Fruit fly (Drosophila melanogaster): Measurements from ENCODE around the gene Srlp.
A peak's percentile ranks its signal among the peaks of the same experiment; 100 is the strongest.

Srlp gene

dm6 chr3R:12398620-12399247, 35.2 kb upstream of the Srlp start, which contains the start of gene Cyp9f3 (continued):
- TF ChIP-seq CG10274 (GFP tag; optimal IDR thresholded peaks at IDR 0.05), result peak; percentile 63
- TF ChIP-seq CG9215 (GFP tag; IDR thresholded peaks at IDR 0.05), result no peak
- TF ChIP-seq cg (GFP tag; optimal IDR thresholded peaks at IDR 0.05), result peak; percentile 40
- peak; percentile 33; the same call in 1 of the 2 replicates for TF ChIP-seq amos (GFP tag; IDR thresholded peaks at IDR 0.05; ENCODE audit: partially characterized antibody)
- peak; percentile 46; the same call in 1 of the 2 replicates for TF ChIP-seq CG42726 (GFP tag; IDR thresholded peaks at IDR 0.05; ENCODE audit: partially characterized antibody)
- peak; percentile 13 for TF ChIP-seq HmgZ (tag; optimal IDR thresholded peaks at IDR 0.05)
- no peak for TF ChIP-seq Poxn (GFP tag; IDR thresholded peaks at IDR 0.05)
- no peak for TF ChIP-seq CG12942 (GFP tag; optimal IDR thresholded peaks at IDR 0.05)
- TF ChIP-seq mirr (GFP tag; optimal IDR thresholded peaks at IDR 0.05), result peak; percentile 69
- 0 out of 4 replicates have a peak, but pooled peaks have one; percentile 43 for TF ChIP-seq chinmo (GFP tag; IDR thresholded peaks at IDR 0.05; ENCODE audit: partially characterized antibody)
- TF ChIP-seq Dref (GFP tag; IDR thresholded peaks at IDR 0.05), result 0 out of 2 replicates have a peak, but pooled peaks have one; percentile 10
- peak; percentile 25 for TF ChIP-seq lab (GFP tag; optimal IDR thresholded peaks at IDR 0.05)
- TF ChIP-seq CG34376 (GFP tag; optimal IDR thresholded peaks at IDR 0.05), result peak; percentile 96
- TF ChIP-seq CG6683 (GFP tag; optimal IDR thresholded peaks at IDR 0.05), result no peak
- TF ChIP-seq CG13287 (GFP tag; IDR thresholded peaks at IDR 0.05; ENCODE audit: partially characterized antibody), result peak; percentile 25; the same call in 1 of the 2 replicates
- TF ChIP-seq gro (GFP tag; optimal IDR thresholded peaks at IDR 0.05), result peak; percentile 14
- TF ChIP-seq HLH3B (GFP tag; IDR thresholded peaks at IDR 0.05), result no peak
- TF ChIP-seq chm (GFP tag; IDR thresholded peaks at IDR 0.05), result peak; percentile 43

dm6 chr3R:12401672-12402296, 32.1 kb upstream of the Srlp start, which contains the start of gene DNAlig3:
DNAlig3 (minus strand) TSS chr3R:12401839.
- peak; percentile 64 for TF ChIP-seq CG1603 (tag; optimal IDR thresholded peaks at IDR 0.05)
- peak; percentile 61; the same call in 1 of the 3 replicates for TF ChIP-seq Doc3 (GFP tag; IDR thresholded peaks at IDR 0.05; ENCODE audit: partially characterized antibody)
- no peak for TF ChIP-seq CG11696 (GFP tag; IDR thresholded peaks at IDR 0.05)
- peak in 1 of 2 experiments; percentile 62 for TF ChIP-seq tll (GFP tag; optimal IDR thresholded peaks at IDR 0.05)
- peak; percentile 8 for TF ChIP-seq HmgD (GFP tag; optimal IDR thresholded peaks at IDR 0.05)
- peak; percentile 83 for TF ChIP-seq CG12769 (tag; optimal IDR thresholded peaks at IDR 0.05)
- TF ChIP-seq CG16815 (GFP tag; optimal IDR thresholded peaks at IDR 0.05), result no peak
- TF ChIP-seq sd (tag; optimal IDR thresholded peaks at IDR 0.05), result peak; percentile 29
- peak; percentile 40; the same call in 1 of the 2 replicates for TF ChIP-seq Dref (GFP tag; IDR thresholded peaks at IDR 0.05)
- no peak for TF ChIP-seq CG6791 (GFP tag; IDR thresholded peaks at IDR 0.05; ENCODE audit: partially characterized antibody)
- TF ChIP-seq CG12071 (GFP tag; optimal IDR thresholded peaks at IDR 0.05), result peak; percentile 44
- peak; percentile 76 for TF ChIP-seq MBD-R2 (GFP tag; IDR thresholded peaks at IDR 0.05)
- TF ChIP-seq CkIIα-i1 (GFP tag; IDR thresholded peaks at IDR 0.05), result no peak
- peak; percentile 77 for TF ChIP-seq CG17186 (GFP tag; optimal IDR thresholded peaks at IDR 0.05)
- TF ChIP-seq Side (GFP tag; optimal IDR thresholded peaks at IDR 0.05), result no peak
- TF ChIP-seq Nf-YA (GFP tag; IDR thresholded peaks at IDR 0.05), result peak; percentile 23; the same call in 1 of the 2 replicates
- no peak for TF ChIP-seq CG12942 (GFP tag; optimal IDR thresholded peaks at IDR 0.05)
- no peak for TF ChIP-seq BtbVII (GFP tag; optimal IDR thresholded peaks at IDR 0.05)
- TF ChIP-seq Pdp1 (GFP tag; optimal IDR thresholded peaks at IDR 0.05), result peak in 1 of 2 experiments; percentile 10
- peak; percentile 32 for TF ChIP-seq sens (GFP tag)
- TF ChIP-seq CG9797 (GFP tag; optimal IDR thresholded peaks at IDR 0.05), result peak; percentile 17
- TF ChIP-seq CG17612 (GFP tag; IDR thresholded peaks at IDR 0.05), result no peak
- peak; percentile 17 for TF ChIP-seq zen (tag; optimal IDR thresholded peaks at IDR 0.05)
- peak; percentile 49; the same call in 1 of the 2 replicates for TF ChIP-seq Drgx (GFP tag; IDR thresholded peaks at IDR 0.05)
- no peak for TF ChIP-seq NFAT (GFP tag; IDR thresholded peaks at IDR 0.05)
- TF ChIP-seq Oaz (GFP tag; IDR thresholded peaks at IDR 0.05), result no peak
- TF ChIP-seq CG14050 (GFP tag; IDR thresholded peaks at IDR 0.05), result no peak
- peak; percentile 79 for TF ChIP-seq CG15514 (GFP tag; optimal IDR thresholded peaks at IDR 0.05)
- no peak for TF ChIP-seq ranshi (GFP tag; IDR thresholded peaks at IDR 0.05)
- TF ChIP-seq CG11723 (GFP tag; optimal IDR thresholded peaks at IDR 0.05), result no peak
- no peak for TF ChIP-seq CG3838 (GFP tag; optimal IDR thresholded peaks at IDR 0.05)
